Fruit fly (Drosophila melanogaster): ENCODE results near the gene salt.

The salt gene

DNA sequence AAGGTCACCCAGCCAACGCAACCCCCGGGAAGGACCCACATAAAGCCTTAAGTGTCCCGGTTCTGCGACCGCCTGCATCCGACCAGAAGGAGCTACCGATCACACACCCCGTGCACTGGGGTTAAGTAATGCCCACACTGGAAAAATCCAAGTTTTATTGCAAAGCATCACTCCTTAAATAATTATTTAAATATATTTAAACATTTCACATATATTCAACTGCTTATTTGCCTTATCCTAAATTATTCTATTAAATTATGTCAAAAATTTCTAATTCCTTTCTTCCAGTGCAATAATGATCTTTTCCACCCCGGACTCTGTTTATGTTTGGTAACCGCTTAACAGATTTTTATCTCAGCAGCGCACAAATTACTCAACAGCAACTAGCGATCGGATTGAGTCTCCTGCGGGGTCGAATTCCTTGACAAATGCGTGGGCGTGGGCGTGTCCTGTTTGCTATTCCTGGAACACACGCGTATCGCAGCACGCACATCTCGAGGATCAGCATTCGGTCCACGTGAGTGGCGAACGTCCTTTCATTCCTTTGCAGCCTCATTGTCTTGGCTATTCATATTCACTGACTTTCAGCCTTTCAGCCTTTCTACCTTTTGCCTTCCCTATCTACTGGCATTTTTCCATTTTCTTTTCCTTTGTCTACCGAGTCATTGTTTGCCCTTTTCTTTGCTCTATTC lies 49.8 kb downstream of the salt start (continued):
- TF ChIP-seq ftz-f1 (GFP tag; optimal IDR thresholded peaks at IDR 0.05) = no peak
- TF ChIP-seq Doc2 (GFP tag; IDR thresholded peaks at IDR 0.05) = no peak
- peak; percentile 22 for TF ChIP-seq Nf-YB (GFP tag; optimal IDR thresholded peaks at IDR 0.05)
- TF ChIP-seq Mrtf (GFP tag; IDR thresholded peaks at IDR 0.05) = no peak
- peak; percentile 73; the same call in 1 of the 2 replicates for TF ChIP-seq CG8765 (GFP tag; IDR thresholded peaks at IDR 0.05)
- TF ChIP-seq CG18262 (tag; optimal IDR thresholded peaks at IDR 0.05) = peak; percentile 81
- peak; percentile 88 for TF ChIP-seq zen (tag; optimal IDR thresholded peaks at IDR 0.05)
- peak; percentile 48 for TF ChIP-seq CG8388 (GFP tag; optimal IDR thresholded peaks at IDR 0.05)
- no peak for TF ChIP-seq CG34224 (GFP tag; IDR thresholded peaks at IDR 0.05; ENCODE audit: partially characterized antibody)
- TF ChIP-seq Sox100B (GFP tag; optimal IDR thresholded peaks at IDR 0.05) = peak; percentile 0
- TF ChIP-seq CG34422 (GFP tag; IDR thresholded peaks at IDR 0.05) = no peak; the same call in 2 of the 3 replicates
- peak; percentile 82 for TF ChIP-seq fd102C (GFP tag; optimal IDR thresholded peaks at IDR 0.05)
- no peak for TF ChIP-seq Opbp (GFP tag; IDR thresholded peaks at IDR 0.05; ENCODE audit: partially characterized antibody)
- no peak for TF ChIP-seq CG31224 (GFP tag; IDR thresholded peaks at IDR 0.05)
- TF ChIP-seq sisA (GFP tag; IDR thresholded peaks at IDR 0.05) = 0 out of 2 replicates have a peak, but pooled peaks have one; percentile 15
- TF ChIP-seq CG10959 (GFP tag; IDR thresholded peaks at IDR 0.05) = peak; percentile 89
- peak; percentile 25 for TF ChIP-seq Lhr (GFP tag; optimal IDR thresholded peaks at IDR 0.05)
- no peak for TF ChIP-seq CG3847 (GFP tag; IDR thresholded peaks at IDR 0.05)
- peak; percentile 50 for TF ChIP-seq stwl (tag; optimal IDR thresholded peaks at IDR 0.05)
- no peak for TF ChIP-seq CG15514 (GFP tag; optimal IDR thresholded peaks at IDR 0.05)
- no peak for TF ChIP-seq gfzf (GFP tag; optimal IDR thresholded peaks at IDR 0.05)
- no peak for TF ChIP-seq Atf-2 (GFP tag; optimal IDR thresholded peaks at IDR 0.05)
- TF ChIP-seq vnd (GFP tag; IDR thresholded peaks at IDR 0.05; ENCODE audit: partially characterized antibody) = no peak
- TF ChIP-seq Spps (tag; optimal IDR thresholded peaks at IDR 0.05) = peak; percentile 61
- TF ChIP-seq CG30431 (GFP tag; optimal IDR thresholded peaks at IDR 0.05) = peak; percentile 44
- no peak for TF ChIP-seq NC2β (GFP tag; optimal IDR thresholded peaks at IDR 0.05)
- peak; percentile 12 for TF ChIP-seq CG11504 (tag; optimal IDR thresholded peaks at IDR 0.05)
- no peak for TF ChIP-seq Ets65A (GFP tag)
- peak; percentile 79 for TF ChIP-seq ac (GFP tag; optimal IDR thresholded peaks at IDR 0.05)
- peak; percentile 79 for TF ChIP-seq sens (GFP tag)
- TF ChIP-seq jumu (GFP tag; optimal IDR thresholded peaks at IDR 0.05) = no peak
- peak; percentile 80 for TF ChIP-seq CG17328 (GFP tag; IDR thresholded peaks at IDR 0.05)
- TF ChIP-seq H15 (GFP tag; IDR thresholded peaks at IDR 0.05) = peak; percentile 18; the same call in 1 of the 3 replicates
- TF ChIP-seq CG10366 (GFP tag; IDR thresholded peaks at IDR 0.05) = peak; percentile 16; the same call in 1 of the 2 replicates
- no peak for TF ChIP-seq CG17568 (GFP tag; optimal IDR thresholded peaks at IDR 0.05)
- TF ChIP-seq CG4424 (GFP tag; optimal IDR thresholded peaks at IDR 0.05) = peak; percentile 58
- TF ChIP-seq Ets97D (GFP tag; optimal IDR thresholded peaks at IDR 0.05) = no peak
- TF ChIP-seq CG8924 (tag; optimal IDR thresholded peaks at IDR 0.05) = peak; percentile 70
- no peak for TF ChIP-seq CG9817 (tag; optimal IDR thresholded peaks at IDR 0.05)
- TF ChIP-seq CG7556 (GFP tag; optimal IDR thresholded peaks at IDR 0.05) = peak; percentile 48
- TF ChIP-seq gem (tag; optimal IDR thresholded peaks at IDR 0.05) = peak; percentile 79
- TF ChIP-seq klu (GFP tag; IDR thresholded peaks at IDR 0.05) = 0 out of 2 replicates have a peak, but pooled peaks have one; percentile 34
- no peak for TF ChIP-seq CG3995 (GFP tag; optimal IDR thresholded peaks at IDR 0.05)
- TF ChIP-seq btn (GFP tag; optimal IDR thresholded peaks at IDR 0.05) = no peak
- TF ChIP-seq CG31365 (tag; optimal IDR thresholded peaks at IDR 0.05) = no peak
- no peak for TF ChIP-seq CG9437 (GFP tag; optimal IDR thresholded peaks at IDR 0.05)
- no peak for TF ChIP-seq Asciz (GFP tag; optimal IDR thresholded peaks at IDR 0.05)
- TF ChIP-seq Bgb (GFP tag; IDR thresholded peaks at IDR 0.05; ENCODE audit: partially characterized antibody) = no peak
- peak; percentile 76 for TF ChIP-seq CG14710 (tag; optimal IDR thresholded peaks at IDR 0.05)

All from whole organism, embryonic.